Worm (Caenorhabditis elegans) whole organism, L2 larva: ENCODE measurements around the gene serp-1.2.
A peak's percentile ranks its signal among the peaks of the same experiment; 100 is the strongest.

Experiments
- Y55F3AM.14 ChIP-seq: fragments of 200-800 bp; sonication (Bioruptor generic); optimal IDR thresholded peaks from 2 replicates; lab custom pipeline; 2018; ENCODE audit warnings: mild to moderate bottlenecking, missing genetic modification characterization, missing compliant biosample characterization
- ama-1 ChIP-seq: fragments of 150-350 bp; optimal IDR thresholded peaks from 2 replicates; lab custom pipeline; 2018; ENCODE audit warnings: inconsistent platforms
- blmp-1 ChIP-seq: sonication (generic microtip); optimal IDR thresholded peaks from 2 replicates; lab custom pipeline; 2017; ENCODE audit warnings: missing genetic modification characterization, mild to moderate bottlenecking, missing compliant biosample characterization, antibody characterized with exemption, moderate library complexity; ENCODE audit not compliant: insufficient read depth
- ceh-16 ChIP-seq: fragments of 150-350 bp; optimal IDR thresholded peaks from 2 replicates; lab custom pipeline; 2014; ENCODE audit warnings: missing biosample characterization, missing genetic modification characterization
- ceh-82 ChIP-seq: fragments of 150-350 bp; optimal IDR thresholded peaks from 2 replicates; lab custom pipeline; 2014; ENCODE audit warnings: missing biosample characterization, missing genetic modification characterization
- crh-2 ChIP-seq: sonication (generic microtip); optimal IDR thresholded peaks from 2 replicates; lab custom pipeline; 2017; ENCODE audit warnings: missing biosample characterization, missing genetic modification characterization
- egl-27 ChIP-seq: sonication (generic microtip); optimal IDR thresholded peaks from 3 replicates; lab custom pipeline; 2017; ENCODE audit warnings: missing biosample characterization, missing genetic modification reagents, missing genetic modification characterization
- elt-3 ChIP-seq: sonication (generic microtip); optimal IDR thresholded peaks from 2 replicates; lab custom pipeline; 2017; ENCODE audit warnings: missing biosample characterization, missing genetic modification characterization
- fos-1 ChIP-seq: fragments of 150-350 bp; optimal IDR thresholded peaks from 2 replicates; lab custom pipeline; 2014; ENCODE audit warnings: missing biosample characterization, missing genetic modification characterization
- gmeb-1 ChIP-seq: fragments of 150-350 bp; optimal IDR thresholded peaks from 2 replicates; lab custom pipeline; 2014; ENCODE audit warnings: missing biosample characterization, missing genetic modification characterization
- lin-11 ChIP-seq: fragments of 150-350 bp; sonication (generic microtip); optimal IDR thresholded peaks from 2 replicates; lab custom pipeline; 2014; ENCODE audit warnings: missing biosample characterization, missing genetic modification characterization, inconsistent platforms, mixed read lengths
- lin-13 ChIP-seq: fragments of 150-350 bp; optimal IDR thresholded peaks from 2 replicates; lab custom pipeline; 2014; ENCODE audit warnings: missing biosample characterization, missing genetic modification reagents, missing genetic modification characterization
- lin-39 ChIP-seq: fragments of 150-350 bp; optimal IDR thresholded peaks from 2 replicates; lab custom pipeline; 2014; ENCODE audit warnings: missing biosample characterization, missing genetic modification reagents, missing genetic modification characterization
- lsy-2 ChIP-seq, 2 experiments: fragments of 150-350 bp in 1 of 2; sonication (generic microtip) in 1 of 2; optimal IDR thresholded peaks; 2 replicates each; lab custom pipeline; 2014 to 2017; ENCODE audit warnings: missing biosample characterization in 2 of 2, missing genetic modification characterization in 2 of 2
- mab-5 ChIP-seq: fragments of 150-350 bp; optimal IDR thresholded peaks from 2 replicates; lab custom pipeline; 2014; ENCODE audit warnings: missing biosample characterization, missing genetic modification characterization
- mbf-1 ChIP-seq: sonication (generic microtip); optimal IDR thresholded peaks from 2 replicates; lab custom pipeline; 2017; ENCODE audit warnings: missing biosample characterization, missing genetic modification characterization
- mdl-1 ChIP-seq, 2 experiments: fragments of 150-350 bp in 1 of 2; sonication (generic microtip) in 1 of 2; optimal IDR thresholded peaks; 2 replicates each; lab custom pipeline; 2017; ENCODE audit warnings: missing biosample characterization in 2 of 2, missing genetic modification characterization in 2 of 2
- nhr-10 ChIP-seq: sonication (generic microtip); optimal IDR thresholded peaks from 2 replicates; lab custom pipeline; 2017; ENCODE audit warnings: missing biosample characterization, missing genetic modification characterization
- nhr-11 ChIP-seq: fragments of 150-350 bp; optimal IDR thresholded peaks from 2 replicates; lab custom pipeline; 2014; ENCODE audit warnings: missing biosample characterization, missing genetic modification characterization
- nhr-12 ChIP-seq: fragments of 150-350 bp; optimal IDR thresholded peaks from 2 replicates; lab custom pipeline; 2014; ENCODE audit warnings: missing biosample characterization, missing genetic modification characterization
- nhr-129 ChIP-seq: fragments of 150-350 bp; optimal IDR thresholded peaks from 2 replicates; lab custom pipeline; 2014; ENCODE audit warnings: missing biosample characterization, missing genetic modification characterization
- nhr-237 ChIP-seq: fragments of 150-350 bp; optimal IDR thresholded peaks from 2 replicates; lab custom pipeline; 2014; ENCODE audit warnings: missing biosample characterization, missing genetic modification characterization
- nhr-6 ChIP-seq: fragments of 150-350 bp; optimal IDR thresholded peaks from 2 replicates; lab custom pipeline; 2014; ENCODE audit warnings: missing biosample characterization, missing genetic modification characterization
- nhr-77 ChIP-seq: fragments of 150-350 bp; optimal IDR thresholded peaks from 2 replicates; lab custom pipeline; 2014; ENCODE audit warnings: missing biosample characterization, missing genetic modification characterization
- peb-1 ChIP-seq: fragments of 150-350 bp; optimal IDR thresholded peaks from 2 replicates; lab custom pipeline; 2014; ENCODE audit warnings: missing biosample characterization, missing genetic modification characterization
- sem-4 ChIP-seq: fragments of 150-350 bp; optimal IDR thresholded peaks from 2 replicates; lab custom pipeline; 2014; ENCODE audit warnings: missing biosample characterization, missing genetic modification reagents, missing genetic modification characterization
- skn-1 ChIP-seq: sonication (generic microtip); optimal IDR thresholded peaks from 2 replicates; lab custom pipeline; 2017; ENCODE audit warnings: missing biosample characterization, missing genetic modification characterization
- sma-3 ChIP-seq: sonication (generic microtip); optimal IDR thresholded peaks from 2 replicates; lab custom pipeline; 2016; ENCODE audit warnings: missing genetic modification reagents, missing genetic modification characterization, missing compliant biosample characterization
- sma-9 ChIP-seq, 2 experiments: fragments of 150-350 bp in 1 of 2; sonication (generic microtip) in 1 of 2; optimal IDR thresholded peaks; 2 replicates each; lab custom pipeline; 2014 to 2016; ENCODE audit warnings: missing genetic modification characterization in 2 of 2, mild to moderate bottlenecking in 1 of 2, missing biosample characterization in 1 of 2, missing compliant biosample characterization in 1 of 2, missing genetic modification reagents in 1 of 2, moderate library complexity in 1 of 2
- unc-55 ChIP-seq: fragments of 150-350 bp; sonication (generic microtip); optimal IDR thresholded peaks from 3 replicates; lab custom pipeline; 2014; ENCODE audit warnings: missing biosample characterization, missing genetic modification reagents, missing genetic modification characterization
- ztf-4 ChIP-seq: fragments of 150-350 bp; optimal IDR thresholded peaks from 2 replicates; lab custom pipeline; 2014; ENCODE audit warnings: missing biosample characterization, missing genetic modification characterization

serp-1.2 gene

DNA sequence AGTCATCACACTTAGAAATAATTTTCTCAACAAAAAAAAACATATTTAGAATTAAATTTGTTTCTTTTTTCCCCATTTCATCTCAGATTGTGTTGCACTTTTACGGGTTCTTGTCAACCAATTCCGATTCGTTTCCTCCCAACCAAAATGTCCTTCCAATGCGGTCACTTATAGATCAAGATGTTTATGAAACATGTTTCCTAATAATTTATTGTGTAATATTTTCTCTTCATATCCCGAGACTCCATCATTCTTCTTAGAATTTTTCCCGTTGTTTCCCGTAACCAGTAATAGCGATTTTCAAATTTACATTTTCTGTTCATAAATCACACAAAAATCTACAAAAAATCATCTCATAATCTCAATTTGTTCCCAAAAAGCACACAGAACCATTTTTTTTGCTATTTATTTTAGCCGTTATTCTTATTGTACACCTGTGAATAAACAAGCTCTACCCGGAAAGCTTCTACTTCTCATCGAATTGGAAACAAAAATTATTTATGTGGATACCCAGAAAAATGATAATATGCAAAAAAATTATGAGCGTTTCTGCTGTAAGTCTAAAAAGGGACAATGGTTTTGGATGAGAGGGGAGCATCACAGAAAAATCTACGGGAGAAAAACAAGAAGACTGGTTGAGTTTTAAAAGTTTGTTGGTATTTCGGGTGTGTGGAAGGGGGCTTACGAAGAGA, 36.9 kb upstream of the serp-1.2 start:
- TF ChIP-seq nhr-11 (no peak), nhr-129 (tag; lab: Kevin White, UChicago) (no peak), nhr-77 (no peak), lin-11 (no peak)
- TF ChIP-seq, all 48 proteins: peak for 0

DNA sequence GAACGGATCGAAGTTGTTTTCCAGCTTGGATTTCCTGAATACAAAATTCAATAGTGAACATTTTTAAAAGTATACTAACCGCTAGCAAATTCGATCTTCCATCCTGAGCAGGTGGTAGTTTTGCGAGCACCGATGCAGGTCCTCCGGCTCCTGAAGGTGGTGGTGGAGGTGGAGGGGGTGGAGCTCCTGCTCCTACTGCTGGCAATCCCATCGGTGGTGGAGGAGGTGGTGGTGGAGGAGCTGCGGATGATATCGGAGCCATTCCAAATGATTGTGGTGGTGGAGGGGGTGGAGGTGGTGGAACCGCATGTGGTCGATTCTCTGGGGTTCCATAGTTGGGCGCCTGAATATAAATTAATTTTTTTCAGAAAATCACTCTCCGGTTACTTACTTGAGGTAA, 35.8 kb upstream of the serp-1.2 start:
- no peak for TF ChIP-seq lsy-2 (tag; optimal IDR thresholded peaks at IDR 0.05; lab: Kevin White, UChicago)
- no peak for TF ChIP-seq nhr-129 (tag; lab: Kevin White, UChicago)
- TF ChIP-seq ama-1 (lab: Kevin White, UChicago) = no peak
- TF ChIP-seq nhr-10 = no peak
- TF ChIP-seq egl-27 (tag; lab: Kevin White, UChicago) = no peak
- no peak for TF ChIP-seq elt-3 (tag; lab: Kevin White, UChicago)
- TF ChIP-seq lin-11 = no peak
- TF ChIP-seq ceh-16 (tag; lab: Kevin White, UChicago) = no peak
- no peak for TF ChIP-seq peb-1
- no peak for TF ChIP-seq nhr-77
- TF ChIP-seq, all 48 proteins: peak for 0

ce11 chrIV:8192878-8193277, 32.6 kb upstream of the serp-1.2 start:
- TF ChIP-seq nhr-6 (tag; lab: Kevin White, UChicago) = no peak
- no peak for TF ChIP-seq sma-3
- TF ChIP-seq lin-39 (tag; lab: Kevin White, UChicago) = no peak
- no peak for TF ChIP-seq Y55F3AM.14 (GFP tag; lab: Kevin White, UChicago)
- TF ChIP-seq lin-13 = no peak
- TF ChIP-seq unc-55 = no peak

- no peak for TF ChIP-seq ztf-4 (tag; lab: Kevin White, UChicago)
- TF ChIP-seq, all 48 proteins: peak for 0
These were observed 26.6 kb upstream of the serp-1.2 start, which contains the start of gene wsp-1 for ce11 chrIV:8198851-8199250. TSS of gene wsp-1 (minus strand) at chrIV:8198951.

ce11 chrIV:8199274-8199673, 26.2 kb upstream of the serp-1.2 start:
- no peak for TF ChIP-seq sem-4 (tag; lab: Kevin White, UChicago)
- no peak for TF ChIP-seq Y55F3AM.14 (GFP tag; lab: Kevin White, UChicago)
- no peak for TF ChIP-seq sma-9 (GFP tag; optimal IDR thresholded peaks at IDR 0.05; lab: Kevin White, UChicago)
- TF ChIP-seq sma-9 (tag; optimal IDR thresholded peaks at IDR 0.05; lab: Kevin White, UChicago) = no peak
- TF ChIP-seq nhr-237 = no peak
- TF ChIP-seq ceh-16 (tag; lab: Kevin White, UChicago) = no peak
- no peak for TF ChIP-seq gmeb-1 (tag; lab: Kevin White, UChicago)
- no peak for TF ChIP-seq ztf-4 (tag; lab: Kevin White, UChicago)
- TF ChIP-seq mab-5 (tag; lab: Kevin White, UChicago) = no peak
- TF ChIP-seq blmp-1 (tag; lab: Kevin White, UChicago) = no peak

DNA sequence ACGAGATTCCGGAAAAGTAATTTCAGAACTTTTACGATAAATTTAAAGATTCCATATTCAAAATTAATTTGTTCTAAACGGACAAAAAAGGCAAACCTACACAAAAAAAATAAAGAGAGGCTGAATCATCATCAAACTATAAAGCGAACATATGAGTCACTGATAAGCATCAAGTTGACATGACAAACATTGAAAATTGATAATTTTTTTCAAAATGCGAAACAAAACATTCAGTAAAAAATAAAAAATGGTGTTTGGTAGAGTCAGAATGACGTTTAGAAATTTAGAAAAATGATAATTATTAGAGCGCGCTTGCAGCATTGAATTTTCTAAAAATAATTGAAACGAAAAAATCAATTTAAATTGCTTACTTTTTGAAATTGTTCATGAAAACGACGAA, 25.6 kb upstream of the serp-1.2 start:
- TF ChIP-seq mdl-1 (tag; optimal IDR thresholded peaks at IDR 0.05; lab: Kevin White, UChicago) = no peak
- TF ChIP-seq nhr-12 = no peak
- TF ChIP-seq fos-1 (tag; lab: Kevin White, UChicago) = peak; percentile 94
- peak; percentile 8 for TF ChIP-seq crh-2 (tag; lab: Kevin White, UChicago)
- no peak for TF ChIP-seq skn-1
- TF ChIP-seq sma-9 (GFP tag; optimal IDR thresholded peaks at IDR 0.05; lab: Kevin White, UChicago) = no peak
- no peak for TF ChIP-seq sma-9 (tag; optimal IDR thresholded peaks at IDR 0.05; lab: Kevin White, UChicago)
- TF ChIP-seq mbf-1 (tag; lab: Kevin White, UChicago) = no peak
- TF ChIP-seq ceh-82 (tag; lab: Kevin White, UChicago) = no peak
